Fruit fly (Drosophila melanogaster): ENCODE data around the gene Grx1.

dm6 chr3L:18820638-18821382 is 48.2 kb upstream of the Grx1 start, which contains the start of the genes CG14073 and HipHop:
- TF ChIP-seq CG8159 (tag; optimal IDR thresholded peaks at IDR 0.05) (no peak), CG8301 (tag; optimal IDR thresholded peaks at IDR 0.05) (no peak), CG9948 (tag; optimal IDR thresholded peaks at IDR 0.05) (no peak), CG32121 (GFP tag; IDR thresholded peaks at IDR 0.05) (no peak), CG14655 (GFP tag; optimal IDR thresholded peaks at IDR 0.05) (no peak), Pif1A (GFP tag; optimal IDR thresholded peaks at IDR 0.05) (no peak), Pif1B (GFP tag; optimal IDR thresholded peaks at IDR 0.05) (no peak)
